Worm (Caenorhabditis elegans): ENCODE results near the gene R09A8.5.

The R09A8.5 gene

ce11 chrX:12603322-12603984 lies 36.9 kb downstream of the R09A8.5 start, which contains the start of the genes T24D5.6 and R09A8.9:
Gene T24D5.6, plus strand, starts transcription at chrX:12603622.
Gene R09A8.9, plus strand, starts transcription at chrX:12603934.
- TF ChIP-seq sox-4 (tag; optimal IDR thresholded peaks at IDR 0.05) (no peak), ahr-1 (tag; optimal IDR thresholded peaks at IDR 0.05) (no peak), che-1 (tag; optimal IDR thresholded peaks at IDR 0.05) (no peak), ceh-45 (GFP tag; IDR thresholded peaks at IDR 0.05) (no peak), fax-1 (tag; optimal IDR thresholded peaks at IDR 0.05) (no peak), Y22D7AL.16 (tag; optimal IDR thresholded peaks at IDR 0.05) (no peak), dmd-4 (tag; optimal IDR thresholded peaks at IDR 0.05; ENCODE audit: borderline replicate concordance) (no peak), ceh-2 (tag; optimal IDR thresholded peaks at IDR 0.05) (no peak), unc-3 (GFP tag; conservative IDR thresholded peaks at IDR 0.05) (no peak), unc-3 (tag; optimal IDR thresholded peaks at IDR 0.05) (no peak), ref-2 (tag; optimal IDR thresholded peaks at IDR 0.05) (no peak), hlh-6 (tag; optimal IDR thresholded peaks at IDR 0.05) (no peak), tbx-2 (tag; optimal IDR thresholded peaks at IDR 0.05) (no peak), ceh-22 (tag; optimal IDR thresholded peaks at IDR 0.05) (no peak), F13H6.1 (tag; optimal IDR thresholded peaks at IDR 0.05) (no peak)

DNA sequence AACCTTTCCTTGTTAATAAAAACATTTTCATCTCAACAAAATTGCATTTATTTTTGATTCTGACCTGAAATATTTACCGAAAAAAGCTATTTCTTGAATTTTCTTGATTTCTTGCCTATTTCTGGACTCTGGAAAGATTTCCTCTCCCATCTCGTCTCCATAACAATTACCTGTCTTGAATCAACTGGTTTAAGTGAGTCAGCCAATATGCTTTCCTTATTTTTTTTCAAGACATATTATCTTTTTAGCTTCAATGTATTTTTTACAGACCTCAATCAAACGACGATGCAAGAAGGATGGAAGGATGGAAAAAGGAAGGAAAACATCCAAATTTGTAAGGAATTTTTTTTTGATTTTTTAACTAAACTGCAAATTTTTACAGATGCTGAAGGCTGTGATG lies 37.7 kb downstream of the R09A8.5 start:
- TF ChIP-seq lin-11 (tag; optimal IDR thresholded peaks at IDR 0.05) (no peak), pax-1 (tag; optimal IDR thresholded peaks at IDR 0.05) (no peak), pqm-1 (tag; optimal IDR thresholded peaks at IDR 0.05) (no peak), ceh-14 (tag; optimal IDR thresholded peaks at IDR 0.05) (no peak)

DNA sequence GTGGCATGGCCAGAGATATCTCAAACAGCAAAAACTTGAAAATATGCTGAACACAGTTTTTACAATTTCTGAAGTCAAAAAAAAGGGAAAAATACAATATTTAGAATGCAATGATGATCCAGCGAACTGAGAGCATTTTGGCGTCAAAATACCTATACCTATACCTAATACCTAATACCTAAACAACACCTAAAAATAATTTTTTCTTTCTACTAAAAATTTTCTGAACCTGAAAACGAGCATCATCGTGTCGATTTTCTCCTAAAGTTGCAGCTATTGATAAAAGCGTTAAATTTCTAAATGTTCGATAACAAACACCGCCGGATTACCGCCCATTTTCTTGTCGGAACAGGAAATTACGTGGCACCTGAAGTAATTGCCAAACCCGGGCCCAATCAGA lies 43.5 kb downstream of the R09A8.5 start, which contains the start of gene T24D5.4:
Gene T24D5.4, plus strand, starts transcription at position 301 of the 400 bp plus-strand sequence.
- TF ChIP-seq fkh-6 (tag; optimal IDR thresholded peaks at IDR 0.05) (no peak), unc-86 (tag; optimal IDR thresholded peaks at IDR 0.05) (no peak), ceh-31 (tag; optimal IDR thresholded peaks at IDR 0.05) (no peak), mec-3 (tag; optimal IDR thresholded peaks at IDR 0.05; ENCODE audit: borderline replicate concordance) (no peak), pha-4 (tag; optimal IDR thresholded peaks at IDR 0.05) (no peak), pqm-1 (tag; optimal IDR thresholded peaks at IDR 0.05) (no peak), ahr-1 (tag; optimal IDR thresholded peaks at IDR 0.05) (no peak), zip-5 (tag; optimal IDR thresholded peaks at IDR 0.05) (no peak), ama-1 (optimal IDR thresholded peaks at IDR 0.05) (no peak), ceh-24 (tag; optimal IDR thresholded peaks at IDR 0.05) (no peak), K09A11.1 (tag; optimal IDR thresholded peaks at IDR 0.05; ENCODE audit: insufficient read depth) (no peak), hlh-15 (tag; optimal IDR thresholded peaks at IDR 0.05) (no peak), C08G9.2 (tag; optimal IDR thresholded peaks at IDR 0.05) (no peak)

ce11 chrX:12595954-12596353 lies 44.4 kb downstream of the R09A8.5 start:
- TF ChIP-seq ceh-6 (GFP tag; optimal IDR thresholded peaks at IDR 0.05) (no peak), dmd-4 (tag; optimal IDR thresholded peaks at IDR 0.05; ENCODE audit: borderline replicate concordance) (no peak), pax-1 (tag; optimal IDR thresholded peaks at IDR 0.05) (no peak), fkh-6 (tag; optimal IDR thresholded peaks at IDR 0.05) (no peak), elt-2 (tag; optimal IDR thresholded peaks at IDR 0.05) (peak; percentile 11), unc-55 (GFP tag; optimal IDR thresholded peaks at IDR 0.05) (no peak)

ce11 chrX:12595217-12595616 lies 45.1 kb downstream of the R09A8.5 start:
- TF ChIP-seq hlh-8 (tag; optimal IDR thresholded peaks at IDR 0.05) (no peak), ceh-30 (tag; optimal IDR thresholded peaks at IDR 0.05) (no peak), nhr-11 (tag; optimal IDR thresholded peaks at IDR 0.05) (no peak), ahr-1 (tag; optimal IDR thresholded peaks at IDR 0.05) (no peak), pqm-1 (tag; optimal IDR thresholded peaks at IDR 0.05) (no peak), ceh-48 (tag; optimal IDR thresholded peaks at IDR 0.05) (no peak), elt-2 (tag; optimal IDR thresholded peaks at IDR 0.05) (no peak), T23F11.4 (GFP tag; optimal IDR thresholded peaks at IDR 0.05) (no peak), dve-1 (tag; optimal IDR thresholded peaks at IDR 0.05) (no peak)

Data from whole organism, late embryonic.